Worm (Caenorhabditis elegans) whole organism, L3 larva: ENCODE data around the gene F17E9.3.

ENCODE experiments used
- aly-2 ChIP-seq: fragments of 150-350 bp; optimal IDR thresholded peaks from 2 replicates; lab custom pipeline; 2014; ENCODE audit warnings: missing biosample characterization, missing genetic modification characterization
- egl-27 ChIP-seq: sonication (generic microtip); optimal IDR thresholded peaks from 4 replicates; lab custom pipeline; 2017; ENCODE audit warnings: missing biosample characterization, missing genetic modification reagents, missing genetic modification characterization
- elt-1 ChIP-seq: fragments of 150-350 bp; optimal IDR thresholded peaks from 2 replicates; lab custom pipeline; 2014; ENCODE audit warnings: missing biosample characterization, missing genetic modification characterization
- nhr-11 ChIP-seq: fragments of 150-350 bp; optimal IDR thresholded peaks from 2 replicates; lab custom pipeline; 2014; ENCODE audit warnings: missing biosample characterization, missing genetic modification characterization
- nhr-237 ChIP-seq: fragments of 150-350 bp; optimal IDR thresholded peaks from 2 replicates; lab custom pipeline; 2014; ENCODE audit warnings: missing biosample characterization, missing genetic modification characterization
- nhr-76 ChIP-seq: fragments of 150-350 bp; sonication (generic microtip); optimal IDR thresholded peaks from 5 replicates; lab custom pipeline; 2014; ENCODE audit warnings: missing biosample characterization, missing genetic modification characterization
- pqm-1 ChIP-seq: fragments of 150-350 bp; optimal IDR thresholded peaks from 2 replicates; lab custom pipeline; 2017; ENCODE audit warnings: missing biosample characterization, missing genetic modification characterization, inconsistent platforms
- skn-1 ChIP-seq: fragments of 150-350 bp; optimal IDR thresholded peaks from 2 replicates; lab custom pipeline; 2014; ENCODE audit warnings: missing biosample characterization, missing genetic modification characterization
- tbx-2 ChIP-seq: sonication (generic microtip); optimal IDR thresholded peaks from 2 replicates; lab custom pipeline; 2016; ENCODE audit warnings: mild to moderate bottlenecking, missing genetic modification characterization, missing compliant biosample characterization
- unc-39 ChIP-seq: sonication (generic microtip); optimal IDR thresholded peaks from 4 replicates; lab custom pipeline; 2017; ENCODE audit warnings: missing biosample characterization, missing genetic modification characterization

ce11 chrIV:8363163-8363562 lies 8.5 kb downstream of the F17E9.3 start, which contains the start of gene D2096.12:
- TF ChIP-seq egl-27 (tag; lab: Kevin White, UChicago), result no peak
- TF ChIP-seq nhr-11 (tag; lab: Kevin White, UChicago), result no peak
- no peak for TF ChIP-seq aly-2 (tag; lab: Kevin White, UChicago)
- TF ChIP-seq nhr-76 (tag; lab: Kevin White, UChicago), result no peak
- no peak for TF ChIP-seq tbx-2 (tag; lab: Kevin White, UChicago)
- no peak for TF ChIP-seq elt-1
- no peak for TF ChIP-seq unc-39 (tag; lab: Kevin White, UChicago)
- no peak for TF ChIP-seq skn-1
- TF ChIP-seq pqm-1, result no peak
- TF ChIP-seq nhr-237 (tag; lab: Kevin White, UChicago), result no peak
